Fruit fly (Drosophila melanogaster): ENCODE data around the gene sqz.
A peak's percentile ranks its signal among the peaks of the same experiment; 100 is the strongest.

The sqz gene

dm6 chr3R:19164873-19165456, 954 bp downstream of the sqz start (continued):
- no peak for TF ChIP-seq CG11247 (GFP tag; IDR thresholded peaks at IDR 0.05)
- no peak for TF ChIP-seq CG12219 (GFP tag; optimal IDR thresholded peaks at IDR 0.05)
- peak; percentile 47 for TF ChIP-seq CG12744 (GFP tag; optimal IDR thresholded peaks at IDR 0.05)
- TF ChIP-seq otp (GFP tag; IDR thresholded peaks at IDR 0.05), result peak; percentile 46; the same call in 2 of the 3 replicates
- no peak for TF ChIP-seq Eip74EF (GFP tag; optimal IDR thresholded peaks at IDR 0.05)
- TF ChIP-seq nau (GFP tag; optimal IDR thresholded peaks at IDR 0.05), result peak; percentile 0
- TF ChIP-seq salm (tag; optimal IDR thresholded peaks at IDR 0.05), result no peak
- TF ChIP-seq BtbVII (GFP tag; optimal IDR thresholded peaks at IDR 0.05), result no peak
- no peak for TF ChIP-seq CG4854 (GFP tag; optimal IDR thresholded peaks at IDR 0.05)
- peak; percentile 48 for TF ChIP-seq lilli (GFP tag; optimal IDR thresholded peaks at IDR 0.05)
- TF ChIP-seq CG14965 (GFP tag; optimal IDR thresholded peaks at IDR 0.05; ENCODE audit: borderline replicate concordance), result no peak
- no peak for TF ChIP-seq crol (GFP tag; IDR thresholded peaks at IDR 0.05)
- no peak for TF ChIP-seq Scr (GFP tag; IDR thresholded peaks at IDR 0.05; ENCODE audit: partially characterized antibody)
- TF ChIP-seq CG1647 (GFP tag; optimal IDR thresholded peaks at IDR 0.05), result no peak
- peak; percentile 24 for TF ChIP-seq CG15514 (GFP tag; optimal IDR thresholded peaks at IDR 0.05)
- TF ChIP-seq Antp (GFP tag; optimal IDR thresholded peaks at IDR 0.05), result no peak
- TF ChIP-seq Drgx (GFP tag; IDR thresholded peaks at IDR 0.05), result peak; percentile 43; the same call in 1 of the 2 replicates
- TF ChIP-seq CG15479 (GFP tag; optimal IDR thresholded peaks at IDR 0.05), result no peak
- TF ChIP-seq sug (tag; optimal IDR thresholded peaks at IDR 0.05), result no peak
- TF ChIP-seq tin (GFP tag; optimal IDR thresholded peaks at IDR 0.05), result no peak
- no peak for TF ChIP-seq dan (GFP tag; IDR thresholded peaks at IDR 0.05)
- no peak for TF ChIP-seq jing (GFP tag; optimal IDR thresholded peaks at IDR 0.05)
- no peak for TF ChIP-seq CG10543 (GFP tag; optimal IDR thresholded peaks at IDR 0.05)
- no peak for TF ChIP-seq knrl (GFP tag; IDR thresholded peaks at IDR 0.05; ENCODE audit: partially characterized antibody)
- peak; percentile 90 for TF ChIP-seq Elba2 (GFP tag; optimal IDR thresholded peaks at IDR 0.05)
- TF ChIP-seq CG17359 (tag; optimal IDR thresholded peaks at IDR 0.05), result peak; percentile 42
- no peak for TF ChIP-seq ase (GFP tag; IDR thresholded peaks at IDR 0.05)
- TF ChIP-seq CG16815 (GFP tag; optimal IDR thresholded peaks at IDR 0.05), result peak; percentile 38
- no peak for TF ChIP-seq CG12942 (GFP tag; optimal IDR thresholded peaks at IDR 0.05)
- TF ChIP-seq Sry-δ (GFP tag; optimal IDR thresholded peaks at IDR 0.05), result no peak
- no peak for TF ChIP-seq exex (tag; optimal IDR thresholded peaks at IDR 0.05)
- peak; percentile 10; the same call in 1 of the 2 replicates for TF ChIP-seq E2f2 (GFP tag; IDR thresholded peaks at IDR 0.05)
- TF ChIP-seq mirr (GFP tag; optimal IDR thresholded peaks at IDR 0.05), result no peak
- no peak for TF ChIP-seq CG5180 (GFP tag; optimal IDR thresholded peaks at IDR 0.05)
- TF ChIP-seq CG3163 (GFP tag; optimal IDR thresholded peaks at IDR 0.05), result no peak
- TF ChIP-seq CG4328 (GFP tag; optimal IDR thresholded peaks at IDR 0.05), result no peak
- TF ChIP-seq CG33213 (GFP tag; optimal IDR thresholded peaks at IDR 0.05), result peak; percentile 10
- TF ChIP-seq Poxn (GFP tag; IDR thresholded peaks at IDR 0.05), result no peak
- no peak for TF ChIP-seq scrt (GFP tag; optimal IDR thresholded peaks at IDR 0.05)
- TF ChIP-seq pum (GFP tag; optimal IDR thresholded peaks at IDR 0.05), result no peak
- peak; percentile 49; the same call in 1 of the 2 replicates for TF ChIP-seq CG5953 (GFP tag; IDR thresholded peaks at IDR 0.05)
- TF ChIP-seq da (GFP tag; optimal IDR thresholded peaks at IDR 0.05), result no peak
- TF ChIP-seq crc (GFP tag; optimal IDR thresholded peaks at IDR 0.05), result no peak
- TF ChIP-seq zen (tag; optimal IDR thresholded peaks at IDR 0.05), result no peak
- TF ChIP-seq Ravus (GFP tag; IDR thresholded peaks at IDR 0.05), result no peak
- no peak for TF ChIP-seq dati (GFP tag; IDR thresholded peaks at IDR 0.05)
- TF ChIP-seq ems (GFP tag; optimal IDR thresholded peaks at IDR 0.05), result no peak
- no peak for TF ChIP-seq CG5245 (GFP tag; optimal IDR thresholded peaks at IDR 0.05)
- peak; percentile 45 for TF ChIP-seq dmrt11E (tag; optimal IDR thresholded peaks at IDR 0.05)
- no peak for TF ChIP-seq GATAe (GFP tag; conservative IDR thresholded peaks at IDR 0.05)

Measured in whole organism, embryonic.